Fruit fly (Drosophila melanogaster): ENCODE results near the gene ImpE2.

Gene ImpE2

dm6 chr3L:3542498-3543322, 30.2 kb upstream of the ImpE2 start (continued):
- no peak for TF ChIP-seq sc (optimal IDR thresholded peaks at IDR 0.05)
- peak; percentile 14 for TF ChIP-seq sc (GFP tag; optimal IDR thresholded peaks at IDR 0.05)
- TF ChIP-seq Ets65A (GFP tag): no peak
- no peak for TF ChIP-seq CG9817 (tag; optimal IDR thresholded peaks at IDR 0.05)
- no peak for TF ChIP-seq br (optimal IDR thresholded peaks at IDR 0.05)
- no peak for TF ChIP-seq dan (GFP tag; IDR thresholded peaks at IDR 0.05)
- no peak for TF ChIP-seq da (GFP tag; optimal IDR thresholded peaks at IDR 0.05)
- peak; percentile 69 for TF ChIP-seq Med (GFP tag)
- peak; percentile 19 for TF ChIP-seq shn (GFP tag; optimal IDR thresholded peaks at IDR 0.05)
- TF ChIP-seq scrt (GFP tag; optimal IDR thresholded peaks at IDR 0.05): peak; percentile 11
- peak; percentile 60; the same call in 1 of the 2 replicates for TF ChIP-seq sna (GFP tag; IDR thresholded peaks at IDR 0.05; ENCODE audit: partially characterized antibody)
- TF ChIP-seq CG18262 (tag; optimal IDR thresholded peaks at IDR 0.05): peak; percentile 61
- peak; percentile 66; the same call in 2 of the 3 replicates for TF ChIP-seq Opbp (GFP tag; IDR thresholded peaks at IDR 0.05; ENCODE audit: partially characterized antibody)
- TF ChIP-seq HLH4C (GFP tag; IDR thresholded peaks at IDR 0.05; ENCODE audit: partially characterized antibody): 0 out of 3 replicates have a peak, but pooled peaks have one; percentile 41
- peak; percentile 18 for TF ChIP-seq nau (GFP tag; optimal IDR thresholded peaks at IDR 0.05)
- 0 out of 2 replicates have a peak, but pooled peaks have one; percentile 37 for TF ChIP-seq Drgx (GFP tag; IDR thresholded peaks at IDR 0.05)
- 0 out of 3 replicates have a peak, but pooled peaks have one; percentile 19 for TF ChIP-seq croc (GFP tag; conservative IDR thresholded peaks at IDR 0.05)
- peak; percentile 44 for TF ChIP-seq pros (GFP tag; optimal IDR thresholded peaks at IDR 0.05)
- TF ChIP-seq grau (tag; optimal IDR thresholded peaks at IDR 0.05): peak; percentile 51
- no peak for TF ChIP-seq pum (GFP tag; optimal IDR thresholded peaks at IDR 0.05)
- no peak for TF ChIP-seq stwl (tag; optimal IDR thresholded peaks at IDR 0.05)
- TF ChIP-seq CG1832 (GFP tag; optimal IDR thresholded peaks at IDR 0.05): peak; percentile 61
- no peak for TF ChIP-seq Atf-2 (GFP tag; optimal IDR thresholded peaks at IDR 0.05)
- TF ChIP-seq CG7372 (GFP tag; IDR thresholded peaks at IDR 0.05): no peak
- peak; percentile 44 for TF ChIP-seq CG30403 (GFP tag; optimal IDR thresholded peaks at IDR 0.05)
- peak in 1 of 2 experiments; percentile 41 for TF ChIP-seq Hr78 (GFP tag; optimal IDR thresholded peaks at IDR 0.05)
- no peak for TF ChIP-seq CG4730 (GFP tag; IDR thresholded peaks at IDR 0.05)
- no peak for TF ChIP-seq Sin3A (optimal IDR thresholded peaks at IDR 0.05)
- TF ChIP-seq CG17385 (GFP tag; optimal IDR thresholded peaks at IDR 0.05): no peak
- peak; percentile 51 for TF ChIP-seq phol (tag; optimal IDR thresholded peaks at IDR 0.05)
- TF ChIP-seq lilli (GFP tag; optimal IDR thresholded peaks at IDR 0.05): peak; percentile 22
- no peak for TF ChIP-seq jumu (GFP tag; optimal IDR thresholded peaks at IDR 0.05)
- no peak for TF ChIP-seq CG43689 (GFP tag; IDR thresholded peaks at IDR 0.05)
- peak; percentile 11 for TF ChIP-seq CG33557 (GFP tag; optimal IDR thresholded peaks at IDR 0.05)
- TF ChIP-seq gro (GFP tag; optimal IDR thresholded peaks at IDR 0.05): no peak
- TF ChIP-seq CG13624 (GFP tag; optimal IDR thresholded peaks at IDR 0.05): peak; percentile 13
- peak; percentile 43 for TF ChIP-seq hbn (GFP tag; IDR thresholded peaks at IDR 0.05; ENCODE audit: partially characterized antibody)
- peak; percentile 40; the same call in 1 of the 2 replicates for TF ChIP-seq Xrp1 (GFP tag; IDR thresholded peaks at IDR 0.05)
- TF ChIP-seq CG42726 (GFP tag; IDR thresholded peaks at IDR 0.05; ENCODE audit: partially characterized antibody): no peak
- no peak for TF ChIP-seq wdn (GFP tag; IDR thresholded peaks at IDR 0.05)
- no peak for TF ChIP-seq CG9609 (GFP tag; optimal IDR thresholded peaks at IDR 0.05)
- peak; percentile 0 for TF ChIP-seq CG10267 (tag; optimal IDR thresholded peaks at IDR 0.05)
- TF ChIP-seq Trl (optimal IDR thresholded peaks at IDR 0.05): peak; percentile 94 to 96
- TF ChIP-seq Trl (GFP tag; optimal IDR thresholded peaks at IDR 0.05): no peak
- TF ChIP-seq CG9727 (GFP tag; optimal IDR thresholded peaks at IDR 0.05): peak; percentile 49
- peak; percentile 26 for TF ChIP-seq Sry-β (GFP tag; optimal IDR thresholded peaks at IDR 0.05)
- TF ChIP-seq CG7839 (tag; optimal IDR thresholded peaks at IDR 0.05): peak; percentile 14
- TF ChIP-seq CG4282 (GFP tag; optimal IDR thresholded peaks at IDR 0.05): no peak
- no peak for TF ChIP-seq hth (optimal IDR thresholded peaks at IDR 0.05)

All from whole organism, embryonic.